Fruit fly (Drosophila melanogaster): ENCODE measurements around the gene CG43057.

CG43057 gene

DNA sequence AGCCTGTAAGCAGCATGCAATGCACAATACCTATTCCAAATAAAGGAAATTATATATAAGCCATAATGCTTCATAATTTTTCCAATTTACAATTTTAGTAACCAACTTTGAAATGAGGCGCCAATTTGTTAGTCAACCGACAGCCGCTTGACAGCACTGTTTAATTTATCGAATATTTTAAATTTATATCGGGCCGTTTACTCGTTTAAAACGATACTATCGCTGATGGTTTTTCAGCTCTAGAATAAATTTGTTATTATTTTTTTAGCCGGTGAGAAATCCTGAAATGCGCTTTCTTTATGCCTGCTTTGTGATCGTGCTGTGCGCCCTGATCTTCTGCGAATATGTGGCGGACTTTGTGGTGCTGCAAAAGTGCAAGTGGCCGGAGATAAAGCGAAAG is 45.0 kb downstream of the CG43057 start, which contains the start of gene PGAP5:
TSS of gene PGAP5 (plus strand) at position 126 of the 400 bp plus-strand sequence.
- no peak for TF ChIP-seq CTCF (optimal IDR thresholded peaks at IDR 0.05)

DNA sequence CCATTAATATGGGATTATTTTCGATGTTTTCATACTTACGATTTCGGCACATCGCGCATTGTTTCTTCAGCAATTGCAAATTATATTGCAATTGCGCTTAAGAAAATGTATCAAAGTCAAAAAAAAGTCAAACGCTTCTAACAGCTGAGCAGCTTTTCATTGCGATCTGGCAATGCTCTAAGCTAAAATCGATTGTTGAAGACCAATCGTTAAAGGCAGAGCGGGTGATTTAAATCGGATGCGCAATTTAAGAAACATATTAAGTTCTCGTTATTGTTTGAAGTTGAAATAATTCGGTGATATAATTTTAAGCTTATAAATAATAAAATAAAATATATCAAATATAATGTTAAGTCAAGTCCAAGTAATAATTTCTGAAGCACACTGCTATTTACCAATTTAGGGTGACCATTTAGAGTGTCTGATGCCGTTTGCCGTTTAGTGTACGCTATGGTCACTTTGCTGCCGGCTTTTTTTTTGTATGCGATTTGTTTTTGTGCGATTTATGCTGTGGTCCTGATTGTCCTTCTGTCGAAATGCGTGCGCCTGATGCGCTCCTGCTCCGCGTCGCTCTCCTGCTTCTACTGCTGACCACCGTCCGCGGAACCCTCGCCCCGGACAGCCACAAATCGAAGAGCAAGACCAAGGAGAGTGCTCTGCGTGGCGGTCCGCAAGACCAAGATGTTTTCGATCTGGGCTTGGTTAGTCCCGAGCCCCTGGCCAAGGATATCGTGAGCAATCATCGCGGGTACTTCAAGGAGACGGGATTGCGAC is 46.9 kb downstream of the CG43057 start, which contains the start of the genes CG8475 and CG8460:
TSS of gene CG8475 (minus strand) at position 162 of the 774 bp plus-strand sequence.
TSS of gene CG8460 (plus strand) at position 437 of the 774 bp plus-strand sequence.
- no peak for TF ChIP-seq CTCF (optimal IDR thresholded peaks at IDR 0.05)
- TF ChIP-seq CG8478 (optimal IDR thresholded peaks at IDR 0.05) = no peak

DNA sequence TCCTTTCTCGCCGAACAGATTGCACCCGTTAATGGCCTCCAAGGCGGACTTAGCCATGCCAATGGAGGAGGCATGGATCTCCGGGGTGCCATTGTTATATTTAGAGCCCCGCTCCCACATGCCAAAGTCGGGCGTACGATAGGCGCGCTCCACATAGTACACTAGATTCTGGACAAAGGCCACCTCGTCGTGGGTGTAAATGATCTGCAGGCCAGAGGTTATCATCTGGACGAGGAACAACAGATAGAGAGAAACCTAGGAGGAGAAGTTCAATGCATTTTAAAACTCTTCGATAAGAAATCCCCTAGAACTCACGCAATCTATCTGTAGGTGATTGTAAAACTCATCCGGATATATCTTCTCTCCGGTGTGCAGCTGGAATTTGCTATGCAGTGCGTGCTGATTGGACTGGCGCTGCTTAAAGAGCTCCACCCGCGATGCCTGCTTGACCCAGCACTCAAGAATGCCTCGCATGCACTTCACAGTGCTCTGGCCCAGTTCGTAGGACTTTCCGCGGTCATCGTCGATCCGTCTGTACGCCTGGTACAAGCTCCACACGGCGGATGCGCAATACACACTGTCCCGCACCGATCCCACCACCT is 48.0 kb downstream of the CG43057 start:
- TF ChIP-seq CTCF (optimal IDR thresholded peaks at IDR 0.05) (no peak), CG8478 (optimal IDR thresholded peaks at IDR 0.05) (no peak)

Measured in S2 (cell line).